Worm (Caenorhabditis elegans): ENCODE results near the gene rpl-32.

DNA sequence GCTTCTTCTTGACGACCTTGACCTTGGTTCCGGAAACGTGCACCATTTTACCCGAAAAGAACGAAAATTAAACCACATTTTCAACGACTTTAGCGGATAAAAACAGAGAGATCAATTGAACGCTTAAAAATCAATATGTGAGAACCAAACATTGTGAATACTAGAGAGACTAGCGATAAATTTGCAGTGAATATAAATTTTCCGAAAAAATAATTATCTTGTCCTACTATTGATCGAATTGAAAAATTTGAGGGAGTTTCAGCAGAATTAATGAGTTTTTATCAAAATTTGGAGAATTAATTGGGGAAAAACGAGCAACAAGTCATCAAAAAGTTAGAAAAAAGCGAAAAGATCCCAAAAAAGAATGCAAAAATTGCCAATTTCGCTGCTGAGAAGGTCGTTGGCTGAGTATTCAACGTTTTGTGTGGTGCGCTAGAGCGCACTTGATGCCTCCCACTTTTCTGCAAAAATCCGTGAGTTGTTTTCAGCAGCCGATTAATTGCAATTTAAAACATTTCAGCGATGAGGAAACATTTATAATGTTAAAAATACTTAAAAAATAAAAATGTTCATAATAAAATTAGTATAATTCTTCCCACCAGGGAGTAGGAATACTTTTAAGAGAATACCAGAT is at the start of gene rpl-32:
- TF ChIP-seq ceh-82 (tag; optimal IDR thresholded peaks at IDR 0.05): no peak
- TF ChIP-seq lin-39 (tag; optimal IDR thresholded peaks at IDR 0.05): peak; percentile 87
- no peak for TF ChIP-seq ztf-4 (tag; optimal IDR thresholded peaks at IDR 0.05)
- no peak for TF ChIP-seq ztf-11 (tag; optimal IDR thresholded peaks at IDR 0.05)
- no peak for TF ChIP-seq zag-1 (tag; optimal IDR thresholded peaks at IDR 0.05)
- TF ChIP-seq egl-27 (tag; optimal IDR thresholded peaks at IDR 0.05): no peak
- peak; percentile 90 for TF ChIP-seq nhr-23 (tag; optimal IDR thresholded peaks at IDR 0.05)
- peak; percentile 30 for TF ChIP-seq R02D3.7 (tag; optimal IDR thresholded peaks at IDR 0.05)
- TF ChIP-seq eor-1 (tag; optimal IDR thresholded peaks at IDR 0.05): no peak
- TF ChIP-seq ama-1 (optimal IDR thresholded peaks at IDR 0.05): peak; percentile 53
- no peak for TF ChIP-seq fos-1 (tag; optimal IDR thresholded peaks at IDR 0.05)
